Fruit fly (Drosophila melanogaster) whole organism, prepupa: ENCODE results near the gene Herp.
A peak's percentile ranks its signal among the peaks of the same experiment; 100 is the strongest.

ENCODE experiments used
- Blimp-1 ChIP-seq: fragments of 200-800 bp; sonication (Bioruptor generic); optimal IDR thresholded peaks from 3 replicates; lab custom pipeline; 2017; ENCODE audit warnings: missing biosample characterization, missing genetic modification characterization, mild to moderate bottlenecking, moderate library complexity, missing genetic modification reagents
- CG11762 ChIP-seq: fragments of 200-800 bp; sonication (Bioruptor generic); optimal IDR thresholded peaks from 3 replicates; lab custom pipeline; 2016; ENCODE audit warnings: missing biosample characterization, missing genetic modification characterization; ENCODE audit not compliant: insufficient read depth
- CG11902 ChIP-seq: fragments of 200-800 bp; sonication (Bioruptor generic); optimal IDR thresholded peaks from 3 replicates; lab custom pipeline; 2016; ENCODE audit warnings: missing biosample characterization, missing genetic modification characterization
- CG15336 ChIP-seq: fragments of 200-800 bp; sonication (Bioruptor generic); IDR thresholded peaks from 2 replicates; pipeline ENCODE4 v1.3.6; 2022; ENCODE audit warnings: missing biosample characterization, missing genetic modification characterization
- CG1621 ChIP-seq: fragments of 200-800 bp; sonication (Bioruptor generic); optimal IDR thresholded peaks from 3 replicates; lab custom pipeline; 2018; ENCODE audit warnings: missing biosample characterization, mild to moderate bottlenecking, missing genetic modification characterization
- CG16779 ChIP-seq: fragments of 200-800 bp; sonication (Bioruptor generic); optimal IDR thresholded peaks from 3 replicates; lab custom pipeline; 2017; ENCODE audit warnings: missing biosample characterization, mild to moderate bottlenecking, missing genetic modification characterization
- CG3032 ChIP-seq: fragments of 200-800 bp; optimal IDR thresholded peaks from 2 replicates; lab custom pipeline; 2019; ENCODE audit warnings: missing biosample characterization, mild to moderate bottlenecking, missing genetic modification characterization, moderate library complexity
- CG31627 ChIP-seq: fragments of 200-800 bp; sonication (Bioruptor generic); optimal IDR thresholded peaks from 3 replicates; lab custom pipeline; 2016; ENCODE audit warnings: missing biosample characterization, missing genetic modification characterization
- CG32006 ChIP-seq: fragments of 200-800 bp; sonication (Bioruptor generic); optimal IDR thresholded peaks from 3 replicates; lab custom pipeline; 2017; ENCODE audit warnings: missing biosample characterization, mild to moderate bottlenecking, missing genetic modification characterization
- CG34406 ChIP-seq: fragments of 200-800 bp; sonication (Bioruptor generic); optimal IDR thresholded peaks from 3 replicates; lab custom pipeline; 2016; ENCODE audit warnings: missing biosample characterization, missing genetic modification characterization
- CG3919 ChIP-seq: fragments of 200-800 bp; sonication (Bioruptor generic); optimal IDR thresholded peaks from 3 replicates; lab custom pipeline; 2016; ENCODE audit warnings: missing biosample characterization, missing genetic modification characterization
- CG4318 ChIP-seq: fragments of 200-800 bp; sonication (Bioruptor generic); optimal IDR thresholded peaks from 3 replicates; lab custom pipeline; 2017; ENCODE audit warnings: missing biosample characterization, mild to moderate bottlenecking, missing genetic modification characterization
- CG6163 ChIP-seq: fragments of 200-800 bp; sonication (Bioruptor generic); IDR thresholded peaks from 3 replicates; pipeline ENCODE4 v1.3.6; 2022; ENCODE audit warnings: missing biosample characterization, missing genetic modification characterization
- CG6792 ChIP-seq: fragments of 200-800 bp; sonication (Bioruptor generic); optimal IDR thresholded peaks from 3 replicates; lab custom pipeline; 2016; ENCODE audit warnings: missing biosample characterization, missing genetic modification characterization
- CG6808 ChIP-seq: fragments of 200-800 bp; sonication (Bioruptor generic); optimal IDR thresholded peaks from 3 replicates; lab custom pipeline; 2017; ENCODE audit warnings: missing biosample characterization, missing genetic modification characterization, mild to moderate bottlenecking, moderate library complexity, missing genetic modification reagents
- CG6854 ChIP-seq: fragments of 200-800 bp; sonication (Bioruptor generic); optimal IDR thresholded peaks from 2 replicates; lab custom pipeline; 2017; ENCODE audit warnings: missing biosample characterization, mild to moderate bottlenecking, missing genetic modification characterization
- CG7368 ChIP-seq: fragments of 200-800 bp; sonication (Bioruptor generic); optimal IDR thresholded peaks from 3 replicates; lab custom pipeline; 2016; ENCODE audit warnings: missing biosample characterization, missing genetic modification characterization
- CG8319 ChIP-seq: fragments of 200-800 bp; sonication (Bioruptor generic); optimal IDR thresholded peaks from 3 replicates; lab custom pipeline; 2016; ENCODE audit warnings: missing biosample characterization, missing genetic modification characterization
- CG8632 ChIP-seq: fragments of 200-800 bp; sonication (Bioruptor generic); optimal IDR thresholded peaks from 3 replicates; lab custom pipeline; 2016; ENCODE audit warnings: missing biosample characterization, missing genetic modification characterization
- CG9139 ChIP-seq: fragments of 200-800 bp; sonication (Bioruptor generic); optimal IDR thresholded peaks from 3 replicates; lab custom pipeline; 2017; ENCODE audit warnings: missing biosample characterization, mild to moderate bottlenecking, missing genetic modification characterization
- Eip75B ChIP-seq: fragments of 200-800 bp; sonication (Bioruptor generic); optimal IDR thresholded peaks from 3 replicates; lab custom pipeline; 2016; ENCODE audit warnings: missing biosample characterization, missing genetic modification characterization
- Eip93F ChIP-seq: fragments of 200-800 bp; sonication (Bioruptor generic); optimal IDR thresholded peaks from 2 replicates; lab custom pipeline; 2016; ENCODE audit warnings: missing biosample characterization, mild to moderate bottlenecking, missing genetic modification characterization
- Ets96B ChIP-seq: fragments of 200-800 bp; optimal IDR thresholded peaks from 2 replicates; lab custom pipeline; 2019; ENCODE audit warnings: missing biosample characterization, mild to moderate bottlenecking, missing genetic modification characterization, moderate library complexity
- Gug ChIP-seq: fragments of 200-800 bp; sonication (Bioruptor generic); IDR thresholded peaks from 2 replicates; pipeline ENCODE4 v1.3.6; 2022; ENCODE audit warnings: missing biosample characterization, missing genetic modification characterization
- Hr38 ChIP-seq: sonication (Bioruptor generic); optimal IDR thresholded peaks from 2 replicates; lab custom pipeline; 2016; ENCODE audit warnings: missing biosample characterization, missing genetic modification characterization
- Hr39 ChIP-seq: fragments of 200-800 bp; sonication (Bioruptor generic); optimal IDR thresholded peaks from 2 replicates; lab custom pipeline; 2016; ENCODE audit warnings: missing biosample characterization, missing genetic modification characterization
- Hr4 ChIP-seq: fragments of 200-800 bp; sonication (Bioruptor generic); optimal IDR thresholded peaks from 3 replicates; lab custom pipeline; 2016; ENCODE audit warnings: missing biosample characterization, missing genetic modification characterization
- Met ChIP-seq: fragments of 200-800 bp; sonication (Bioruptor generic); optimal IDR thresholded peaks from 3 replicates; lab custom pipeline; 2016; ENCODE audit warnings: missing biosample characterization, missing genetic modification characterization
- OdsH ChIP-seq: fragments of 200-800 bp; sonication (Bioruptor generic); optimal IDR thresholded peaks from 3 replicates; lab custom pipeline; 2016; ENCODE audit warnings: missing biosample characterization, missing genetic modification characterization
- Sox102F ChIP-seq: fragments of 200-800 bp; sonication (Bioruptor generic); optimal IDR thresholded peaks from 2 replicates; lab custom pipeline; 2016; ENCODE audit warnings: missing biosample characterization, mild to moderate bottlenecking, missing genetic modification characterization
- Sox14 ChIP-seq: fragments of 200-800 bp; sonication (Bioruptor generic); optimal IDR thresholded peaks from 3 replicates; lab custom pipeline; 2016; ENCODE audit warnings: missing biosample characterization, missing genetic modification characterization
- achi ChIP-seq: fragments of 200-800 bp; sonication (Bioruptor generic); optimal IDR thresholded peaks from 3 replicates; lab custom pipeline; 2016; ENCODE audit warnings: missing biosample characterization, missing genetic modification characterization
- dac ChIP-seq: fragments of 200-800 bp; sonication (Bioruptor generic); optimal IDR thresholded peaks from 2 replicates; lab custom pipeline; 2017; ENCODE audit warnings: missing biosample characterization, mild to moderate bottlenecking, missing genetic modification characterization
- dsx ChIP-seq: fragments of 200-800 bp; optimal IDR thresholded peaks from 3 replicates; lab custom pipeline; 2019; ENCODE audit warnings: missing biosample characterization, mild to moderate bottlenecking, missing genetic modification characterization, moderate library complexity; ENCODE audit not compliant: poor library complexity, severe bottlenecking
- eg ChIP-seq: fragments of 200-800 bp; sonication (Bioruptor generic); IDR thresholded peaks from 3 replicates; pipeline ENCODE4 v1.3.6; 2022; ENCODE audit warnings: missing biosample characterization, missing genetic modification characterization
- esn ChIP-seq: fragments of 200-800 bp; sonication (Bioruptor generic); optimal IDR thresholded peaks from 2 replicates; lab custom pipeline; 2016; ENCODE audit warnings: missing biosample characterization, mild to moderate bottlenecking, missing genetic modification characterization, moderate library complexity
- fd59A ChIP-seq: fragments of 200-800 bp; sonication (Bioruptor generic); optimal IDR thresholded peaks from 2 replicates; lab custom pipeline; 2017; ENCODE audit warnings: missing biosample characterization, mild to moderate bottlenecking, missing genetic modification characterization, missing genetic modification reagents
- fd85E ChIP-seq: fragments of 200-800 bp; sonication (Bioruptor generic); optimal IDR thresholded peaks from 3 replicates; lab custom pipeline; 2016; ENCODE audit warnings: missing biosample characterization, missing genetic modification characterization
- net ChIP-seq: fragments of 200-800 bp; sonication (Bioruptor generic); optimal IDR thresholded peaks from 3 replicates; lab custom pipeline; 2016; ENCODE audit warnings: missing biosample characterization, missing genetic modification characterization
- pdm3 ChIP-seq: fragments of 200-800 bp; sonication (Bioruptor generic); optimal IDR thresholded peaks from 3 replicates; lab custom pipeline; 2016; ENCODE audit warnings: missing biosample characterization, missing genetic modification characterization
- salr ChIP-seq, 2 experiments: fragments of 200-800 bp; sonication (Bioruptor generic); optimal IDR thresholded peaks; 3 replicates each; lab custom pipeline; 2016 to 2018; ENCODE audit warnings: missing biosample characterization in 2 of 2, missing genetic modification characterization in 2 of 2, mild to moderate bottlenecking in 1 of 2
- spab ChIP-seq: fragments of 200-800 bp; sonication (Bioruptor generic); optimal IDR thresholded peaks from 2 replicates; lab custom pipeline; 2017; ENCODE audit warnings: missing biosample characterization, mild to moderate bottlenecking, missing genetic modification characterization, missing genetic modification reagents
- ss ChIP-seq, 2 experiments: fragments of 200-800 bp; sonication (Bioruptor generic); optimal IDR thresholded peaks; 2 replicates in 1 of 2; 3 replicates in 1 of 2; lab custom pipeline; 2017 to 2018; ENCODE audit warnings: mild to moderate bottlenecking in 2 of 2, missing biosample characterization in 2 of 2, missing genetic modification characterization in 2 of 2, moderate library complexity in 1 of 2
- svp ChIP-seq: fragments of 200-800 bp; sonication (Bioruptor generic); peaks from one replicate; lab custom pipeline; 2016; ENCODE audit warnings: missing biosample characterization, missing genetic modification characterization
- topi ChIP-seq: fragments of 200-800 bp; sonication (Bioruptor generic); optimal IDR thresholded peaks from 3 replicates; lab custom pipeline; 2016; ENCODE audit warnings: missing biosample characterization, missing genetic modification characterization

Herp gene

DNA sequence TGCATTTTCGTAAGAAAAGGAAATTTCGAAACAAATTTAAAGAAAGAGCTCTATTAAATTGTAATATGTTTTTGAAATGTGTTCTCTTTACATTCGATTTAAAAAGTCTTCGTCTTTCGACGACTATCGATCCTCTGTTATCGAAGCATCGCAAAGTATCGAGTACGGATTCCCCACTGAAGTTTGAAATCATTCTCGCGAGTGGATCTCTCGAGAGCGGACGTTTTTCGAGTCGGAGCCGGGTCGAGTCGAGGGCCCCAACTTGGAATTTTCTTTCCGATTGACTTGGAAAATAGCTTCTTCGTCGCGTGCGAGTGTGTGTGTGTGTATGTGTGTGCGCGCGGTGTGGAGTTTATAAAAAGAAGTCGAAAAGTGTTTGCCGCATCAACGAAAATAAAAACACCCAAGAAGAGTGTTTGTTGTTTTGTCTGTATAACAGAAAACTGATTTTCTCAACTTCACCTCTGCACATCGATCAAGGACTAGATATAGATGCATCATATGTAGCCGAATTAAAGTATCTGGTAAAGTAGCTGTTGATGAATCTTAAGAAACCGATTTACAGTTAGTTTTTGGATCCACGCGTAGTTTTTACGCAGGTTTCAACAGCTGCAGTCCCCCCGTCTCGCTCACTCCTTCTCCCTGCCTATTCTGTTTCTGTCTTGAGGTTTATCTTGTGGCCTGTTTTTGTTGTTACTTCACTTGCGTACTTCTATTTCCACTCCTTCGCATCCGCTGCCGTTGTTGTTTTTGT lies 11.6 kb upstream of the Herp start, which contains the start of gene LanB1 (continued):
- TF ChIP-seq salr (GFP tag; optimal IDR thresholded peaks at IDR 0.05; lab: Kevin White, UChicago) (no peak), CG3032 (no peak), eg (GFP tag; lab: Robert Waterston, UW) (0 out of 3 replicates have a peak, but pooled peaks have one; percentile 40), CG6808 (GFP tag; lab: Kevin White, UChicago) (peak; percentile 2), achi (GFP tag; lab: Kevin White, UChicago) (no peak), spab (GFP tag; lab: Kevin White, UChicago) (no peak), CG32006 (GFP tag; lab: Kevin White, UChicago) (no peak), CG8632 (GFP tag; lab: Kevin White, UChicago) (no peak), svp (GFP tag; lab: Kevin White, UChicago) (no peak), CG11762 (GFP tag; lab: Kevin White, UChicago) (no peak), CG4318 (GFP tag; lab: Kevin White, UChicago) (no peak), Hr39 (GFP tag; lab: Kevin White, UChicago) (no peak), CG31627 (GFP tag; lab: Kevin White, UChicago) (no peak), fd85E (no peak), CG6854 (GFP tag; lab: Kevin White, UChicago) (peak; percentile 39), CG7368 (GFP tag; lab: Kevin White, UChicago) (no peak), CG34406 (GFP tag; lab: Kevin White, UChicago) (no peak), pdm3 (GFP tag; lab: Kevin White, UChicago) (no peak), OdsH (no peak), Blimp-1 (GFP tag; lab: Kevin White, UChicago) (no peak), Hr4 (GFP tag; lab: Kevin White, UChicago) (no peak), Ets96B (tag; lab: Kevin White, UChicago) (no peak), Met (GFP tag; lab: Kevin White, UChicago) (no peak), Eip75B (GFP tag; lab: Kevin White, UChicago) (no peak), CG15336 (GFP tag; lab: Robert Waterston, UW) (peak; percentile 45; the same call in 1 of the 2 replicates), fd59A (no peak), CG8319 (GFP tag; lab: Kevin White, UChicago) (no peak), Sox14 (GFP tag; lab: Kevin White, UChicago) (no peak), Hr38 (GFP tag; lab: Kevin White, UChicago) (no peak), CG6792 (GFP tag; lab: Kevin White, UChicago) (no peak), esn (GFP tag; lab: Kevin White, UChicago) (no peak), topi (GFP tag; lab: Kevin White, UChicago) (no peak), Gug (GFP tag; lab: Robert Waterston, UW) (no peak), CG3919 (GFP tag; lab: Kevin White, UChicago) (peak; percentile 34)
- TF ChIP-seq, all 60 proteins: peak for 11

DNA sequence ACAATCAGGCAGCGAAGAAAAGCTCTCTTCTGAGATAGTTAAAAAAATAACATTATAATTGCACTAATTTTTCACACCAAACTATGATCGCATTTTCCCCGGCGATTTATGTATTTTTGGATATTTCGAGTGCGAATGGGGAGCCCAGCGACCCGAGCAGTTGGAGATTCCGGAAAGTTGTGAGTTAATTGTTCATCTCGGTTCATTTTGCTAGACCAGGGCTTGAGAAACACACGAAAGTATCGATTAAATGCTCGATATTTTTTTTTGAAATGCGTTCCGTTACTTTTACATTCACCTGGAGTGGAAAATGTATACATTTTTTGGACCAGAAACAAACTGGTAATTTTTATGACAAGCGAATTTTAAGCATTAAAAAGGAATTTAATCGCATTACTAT lies 10.7 kb upstream of the Herp start, which contains the start of gene Cdc14:
Cdc14 (minus strand) TSS at position 185 of the 400 bp plus-strand sequence.
- TF ChIP-seq svp (GFP tag; lab: Kevin White, UChicago) (no peak), dac (GFP tag; lab: Kevin White, UChicago) (no peak), CG15336 (GFP tag; lab: Robert Waterston, UW) (no peak), Eip93F (GFP tag; lab: Kevin White, UChicago) (no peak), CG6163 (GFP tag; lab: Robert Waterston, UW) (peak; percentile 43; the same call in 2 of the 3 replicates), CG16779 (no peak), CG9139 (GFP tag; lab: Kevin White, UChicago) (peak; percentile 10), CG8319 (GFP tag; lab: Kevin White, UChicago) (no peak), net (GFP tag; lab: Kevin White, UChicago) (no peak), CG3919 (GFP tag; lab: Kevin White, UChicago) (peak; percentile 29), CG6854 (GFP tag; lab: Kevin White, UChicago) (peak; percentile 9), Sox102F (GFP tag; lab: Kevin White, UChicago) (peak; percentile 51), topi (GFP tag; lab: Kevin White, UChicago) (no peak), ss (GFP tag; optimal IDR thresholded peaks at IDR 0.05; lab: Kevin White, UChicago) (no peak), CG31627 (GFP tag; lab: Kevin White, UChicago) (no peak), CG11902 (GFP tag; lab: Kevin White, UChicago) (no peak), dsx (GFP tag; lab: Kevin White, UChicago) (peak; percentile 1), CG1621 (tag; lab: Kevin White, UChicago) (peak; percentile 95)
- TF ChIP-seq, all 60 proteins: peak for 7
